Fruit fly (Drosophila melanogaster): Measurements from ENCODE around the gene hng3.

DNA sequence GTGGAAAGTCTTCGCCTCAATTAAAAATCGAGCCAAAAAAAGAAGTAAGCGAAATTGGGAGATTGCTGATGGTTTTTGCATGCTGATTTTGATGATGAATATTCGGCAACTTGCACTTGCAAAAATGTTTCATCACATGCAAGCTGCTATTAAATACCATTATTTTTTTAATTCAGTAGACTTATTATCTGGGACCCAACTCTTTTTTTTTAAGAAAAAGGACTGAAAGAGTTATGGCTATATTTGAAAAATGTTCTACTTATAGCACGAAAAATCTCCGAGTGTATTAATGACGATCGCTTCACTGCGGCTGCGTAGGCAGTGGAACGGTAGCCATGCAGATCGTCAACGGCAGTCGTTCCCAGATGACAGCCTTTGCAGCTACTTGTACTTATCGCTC lies 6.4 kb upstream of the hng3 start:
- TF ChIP-seq CG8119 (GFP tag; IDR thresholded peaks at IDR 0.05) (no peak), CG6163 (GFP tag; IDR thresholded peaks at IDR 0.05) (peak; percentile 59; the same call in 2 of the 3 replicates)

Measured in whole organism, prepupa.